Worm (Caenorhabditis elegans) whole organism, L2 larva: Measurements from ENCODE around the gene acr-14.

ENCODE experiments used
- ama-1 ChIP-seq: fragments of 150-350 bp; optimal IDR thresholded peaks from 2 replicates; lab custom pipeline; 2018; ENCODE audit warnings: inconsistent platforms
- ceh-82 ChIP-seq: fragments of 150-350 bp; optimal IDR thresholded peaks from 2 replicates; lab custom pipeline; 2014; ENCODE audit warnings: missing biosample characterization, missing genetic modification characterization
- elt-3 ChIP-seq: sonication (generic microtip); optimal IDR thresholded peaks from 2 replicates; lab custom pipeline; 2017; ENCODE audit warnings: missing biosample characterization, missing genetic modification characterization
- lin-11 ChIP-seq: fragments of 150-350 bp; sonication (generic microtip); optimal IDR thresholded peaks from 2 replicates; lab custom pipeline; 2014; ENCODE audit warnings: missing biosample characterization, missing genetic modification characterization, inconsistent platforms, mixed read lengths
- lsy-2 ChIP-seq, 2 experiments: fragments of 150-350 bp in 1 of 2; sonication (generic microtip) in 1 of 2; optimal IDR thresholded peaks; 2 replicates each; lab custom pipeline; 2014 to 2017; ENCODE audit warnings: missing biosample characterization in 2 of 2, missing genetic modification characterization in 2 of 2
- nhr-10 ChIP-seq: sonication (generic microtip); optimal IDR thresholded peaks from 2 replicates; lab custom pipeline; 2017; ENCODE audit warnings: missing biosample characterization, missing genetic modification characterization
- nhr-11 ChIP-seq: fragments of 150-350 bp; optimal IDR thresholded peaks from 2 replicates; lab custom pipeline; 2014; ENCODE audit warnings: missing biosample characterization, missing genetic modification characterization
- nhr-237 ChIP-seq: fragments of 150-350 bp; optimal IDR thresholded peaks from 2 replicates; lab custom pipeline; 2014; ENCODE audit warnings: missing biosample characterization, missing genetic modification characterization
- nhr-77 ChIP-seq: fragments of 150-350 bp; optimal IDR thresholded peaks from 2 replicates; lab custom pipeline; 2014; ENCODE audit warnings: missing biosample characterization, missing genetic modification characterization
- snpc-4 ChIP-seq: fragments of 150-350 bp; optimal IDR thresholded peaks from 2 replicates; lab custom pipeline; 2014; ENCODE audit warnings: missing biosample characterization, missing genetic modification characterization
- unc-55 ChIP-seq: fragments of 150-350 bp; sonication (generic microtip); optimal IDR thresholded peaks from 3 replicates; lab custom pipeline; 2014; ENCODE audit warnings: missing biosample characterization, missing genetic modification reagents, missing genetic modification characterization
- unc-62 ChIP-seq: fragments of 150-350 bp; optimal IDR thresholded peaks from 2 replicates; lab custom pipeline; 2014; ENCODE audit warnings: missing biosample characterization, missing genetic modification reagents, missing genetic modification characterization
- ztf-1 ChIP-seq: fragments of 200-800 bp; sonication (Bioruptor generic); conservative IDR thresholded peaks from 2 replicates; pipeline ENCODE4 v1.3.6; 2022; ENCODE audit warnings: missing genetic modification characterization, missing compliant biosample characterization

- TF ChIP-seq ceh-82 (tag; lab: Kevin White, UChicago) (no peak), ama-1 (no peak), ztf-1 (no peak), nhr-77 (tag; lab: Kevin White, UChicago) (no peak), nhr-10 (tag; lab: Kevin White, UChicago) (no peak), nhr-11 (tag; lab: Kevin White, UChicago) (no peak), elt-3 (tag; lab: Kevin White, UChicago) (no peak), lin-11 (no peak), lsy-2 (tag; optimal IDR thresholded peaks at IDR 0.05; lab: Kevin White, UChicago) (no peak), nhr-237 (no peak), unc-62 (no peak), snpc-4 (tag; lab: Kevin White, UChicago) (no peak), unc-55 (GFP tag; lab: Kevin White, UChicago) (no peak)
Measured at ce11 chrII:8144543-8144942, 32.5 kb downstream of the acr-14 start, which contains the start of gene F10B5.2.
